Fruit fly (Drosophila melanogaster): Measurements from ENCODE around the gene CG1640.

The CG1640 gene

dm6 chrX:13387373-13387850 lies 17.0 kb downstream of the CG1640 start, which contains the start of the genes Ype and CG1662 (continued):
- TF ChIP-seq Eip93F (GFP tag; optimal IDR thresholded peaks at IDR 0.05): peak; percentile 13
- TF ChIP-seq Hr39 (GFP tag; optimal IDR thresholded peaks at IDR 0.05): peak; percentile 70
- 0 out of 3 replicates have a peak, but pooled peaks have one; percentile 31 for TF ChIP-seq CG6163 (GFP tag; IDR thresholded peaks at IDR 0.05)
- peak in 1 of 2 experiments; percentile 71 for TF ChIP-seq ss (GFP tag; optimal IDR thresholded peaks at IDR 0.05)
- TF ChIP-seq CG3032 (tag; optimal IDR thresholded peaks at IDR 0.05): peak; percentile 76
- peak; percentile 32 for TF ChIP-seq spab (GFP tag; optimal IDR thresholded peaks at IDR 0.05)
- peak; percentile 75 for TF ChIP-seq CG32006 (GFP tag; optimal IDR thresholded peaks at IDR 0.05)
- TF ChIP-seq Ets21C (GFP tag; optimal IDR thresholded peaks at IDR 0.05): peak; percentile 73
- TF ChIP-seq CG16779 (tag; optimal IDR thresholded peaks at IDR 0.05): no peak
- peak; percentile 34 for TF ChIP-seq CG7368 (GFP tag; optimal IDR thresholded peaks at IDR 0.05)
- TF ChIP-seq Sox102F (GFP tag; optimal IDR thresholded peaks at IDR 0.05): peak; percentile 67
- no peak for TF ChIP-seq CG6276 (GFP tag; optimal IDR thresholded peaks at IDR 0.05)
- peak; percentile 58 for TF ChIP-seq CG15336 (GFP tag; IDR thresholded peaks at IDR 0.05)
- TF ChIP-seq CG11902 (GFP tag; optimal IDR thresholded peaks at IDR 0.05): peak; percentile 55
- peak; percentile 65 for TF ChIP-seq Met (GFP tag; optimal IDR thresholded peaks at IDR 0.05)
- TF ChIP-seq achi (GFP tag; optimal IDR thresholded peaks at IDR 0.05): peak; percentile 66
- TF ChIP-seq CG34406 (GFP tag; optimal IDR thresholded peaks at IDR 0.05): peak; percentile 57
- peak; percentile 29 for TF ChIP-seq vri (GFP tag; optimal IDR thresholded peaks at IDR 0.05)
- TF ChIP-seq Smox (GFP tag; optimal IDR thresholded peaks at IDR 0.05): peak; percentile 70
- TF ChIP-seq fkh (GFP tag; optimal IDR thresholded peaks at IDR 0.05): peak; percentile 99
- peak; percentile 29 for TF ChIP-seq dac (GFP tag; optimal IDR thresholded peaks at IDR 0.05)
- TF ChIP-seq Eip78C (GFP tag): peak; percentile 87
- peak; percentile 68; the same call in 2 of the 3 replicates for TF ChIP-seq eg (GFP tag; IDR thresholded peaks at IDR 0.05)
- peak; percentile 61 for TF ChIP-seq CG4318 (GFP tag; optimal IDR thresholded peaks at IDR 0.05)

dm6 chrX:13390465-13391173 lies 20.2 kb downstream of the CG1640 start:
- TF ChIP-seq Eip78C (GFP tag) (peak; percentile 79), CG16779 (tag; optimal IDR thresholded peaks at IDR 0.05) (peak; percentile 11), dsx (GFP tag; optimal IDR thresholded peaks at IDR 0.05; ENCODE audit: poor library complexity, severe bottlenecking) (peak; percentile 72), svp (GFP tag) (peak; percentile 24), Sox15 (GFP tag; optimal IDR thresholded peaks at IDR 0.05) (no peak), Hr4 (GFP tag; optimal IDR thresholded peaks at IDR 0.05) (peak; percentile 45), CG6854 (GFP tag; optimal IDR thresholded peaks at IDR 0.05) (no peak), net (GFP tag; optimal IDR thresholded peaks at IDR 0.05) (peak; percentile 37), Eip93F (GFP tag; optimal IDR thresholded peaks at IDR 0.05) (no peak), Gug (GFP tag; IDR thresholded peaks at IDR 0.05) (peak; percentile 82), Met (GFP tag; optimal IDR thresholded peaks at IDR 0.05) (peak; percentile 27), ss (GFP tag; optimal IDR thresholded peaks at IDR 0.05) (peak; percentile 38 to 60), CG32006 (GFP tag; optimal IDR thresholded peaks at IDR 0.05) (peak; percentile 73), salr (GFP tag; optimal IDR thresholded peaks at IDR 0.05) (peak in 1 of 2 experiments; percentile 29), CG34406 (GFP tag; optimal IDR thresholded peaks at IDR 0.05) (peak; percentile 59), Eip75B (GFP tag; optimal IDR thresholded peaks at IDR 0.05) (no peak), Smox (GFP tag; optimal IDR thresholded peaks at IDR 0.05) (no peak), CG11294 (GFP tag; IDR thresholded peaks at IDR 0.05) (peak; percentile 80), topi (GFP tag; optimal IDR thresholded peaks at IDR 0.05) (peak; percentile 28), acj6 (GFP tag; optimal IDR thresholded peaks at IDR 0.05) (peak; percentile 43), Sox14 (GFP tag; optimal IDR thresholded peaks at IDR 0.05) (no peak), CG7368 (GFP tag; optimal IDR thresholded peaks at IDR 0.05) (peak; percentile 25), CG8119 (GFP tag; IDR thresholded peaks at IDR 0.05) (peak; percentile 85), CG10669 (GFP tag; optimal IDR thresholded peaks at IDR 0.05) (peak; percentile 50), CG31627 (GFP tag; optimal IDR thresholded peaks at IDR 0.05) (no peak), vri (GFP tag; optimal IDR thresholded peaks at IDR 0.05) (peak; percentile 67), CG11762 (GFP tag; optimal IDR thresholded peaks at IDR 0.05; ENCODE audit: insufficient read depth) (no peak), achi (GFP tag; optimal IDR thresholded peaks at IDR 0.05) (peak; percentile 66), CG1621 (tag; optimal IDR thresholded peaks at IDR 0.05) (no peak), CG6163 (GFP tag; IDR thresholded peaks at IDR 0.05) (peak; percentile 84), CG3032 (tag; optimal IDR thresholded peaks at IDR 0.05) (peak; percentile 74), CG3919 (GFP tag; optimal IDR thresholded peaks at IDR 0.05) (peak; percentile 45), Ets96B (tag; optimal IDR thresholded peaks at IDR 0.05) (peak; percentile 74), dac (GFP tag; optimal IDR thresholded peaks at IDR 0.05) (no peak), OdsH (GFP tag; optimal IDR thresholded peaks at IDR 0.05) (peak; percentile 59), Hr39 (GFP tag; optimal IDR thresholded peaks at IDR 0.05) (no peak), esn (GFP tag; optimal IDR thresholded peaks at IDR 0.05) (peak; percentile 40), CG11902 (GFP tag; optimal IDR thresholded peaks at IDR 0.05) (no peak)
